Worm (Caenorhabditis elegans): ENCODE results near the gene Y56A3A.41.

The Y56A3A.41 gene

DNA sequence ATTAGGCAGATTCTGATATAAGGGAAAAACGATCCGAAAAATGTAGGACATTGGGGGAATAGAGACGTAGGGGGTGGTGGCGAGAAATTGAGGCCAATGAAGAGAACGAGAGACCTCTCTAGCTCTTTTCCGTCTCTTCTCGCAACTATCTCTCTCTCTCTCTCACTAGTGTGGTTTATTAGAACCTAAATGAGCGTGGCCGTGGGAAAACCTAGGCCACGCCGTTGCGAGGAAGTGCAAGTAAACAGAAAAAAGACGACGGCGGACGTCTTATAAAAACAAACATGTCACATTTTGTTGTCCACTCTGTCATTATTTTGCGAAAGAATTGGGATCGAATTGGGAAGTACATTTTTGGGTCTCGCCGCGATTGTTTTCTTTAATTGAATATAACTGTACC is 22.8 kb downstream of the Y56A3A.41 start (continued):
- no peak for TF ChIP-seq grh-1 (GFP tag; IDR thresholded peaks at IDR 0.05)
- peak; percentile 86 to 92 for TF ChIP-seq lsy-2 (tag; optimal IDR thresholded peaks at IDR 0.05)
- peak; percentile 94 for TF ChIP-seq lir-3 (tag; optimal IDR thresholded peaks at IDR 0.05; ENCODE audit: poor library complexity)
- peak; percentile 12 for TF ChIP-seq ceh-8 (GFP tag; optimal IDR thresholded peaks at IDR 0.05)
- peak; percentile 47 for TF ChIP-seq mef-2 (tag; optimal IDR thresholded peaks at IDR 0.05)
- peak; percentile 47 for TF ChIP-seq nhr-237 (tag; optimal IDR thresholded peaks at IDR 0.05)
- peak; percentile 86 for TF ChIP-seq pax-3 (tag; optimal IDR thresholded peaks at IDR 0.05)
- no peak for TF ChIP-seq nhr-84 (tag; optimal IDR thresholded peaks at IDR 0.05)
- TF ChIP-seq unc-98 (GFP tag; IDR thresholded peaks at IDR 0.05): peak; percentile 81
- peak; percentile 27 for TF ChIP-seq hpl-2 (GFP tag; optimal IDR thresholded peaks at IDR 0.05)
- TF ChIP-seq alr-1 (tag; optimal IDR thresholded peaks at IDR 0.05; ENCODE audit: borderline replicate concordance): no peak
- peak; percentile 64 for TF ChIP-seq egl-13 (tag; optimal IDR thresholded peaks at IDR 0.05)
- TF ChIP-seq ceh-90 (tag; optimal IDR thresholded peaks at IDR 0.05): peak; percentile 85
- TF ChIP-seq fkh-8 (tag; optimal IDR thresholded peaks at IDR 0.05): peak; percentile 94
- TF ChIP-seq nhr-12 (tag; optimal IDR thresholded peaks at IDR 0.05): no peak
- TF ChIP-seq unc-130 (tag; optimal IDR thresholded peaks at IDR 0.05): peak; percentile 78
- no peak for TF ChIP-seq Y116A8C.19 (tag; optimal IDR thresholded peaks at IDR 0.05; ENCODE audit: borderline replicate concordance)
- no peak for TF ChIP-seq efl-3 (GFP tag; optimal IDR thresholded peaks at IDR 0.05)
- peak; percentile 91 for TF ChIP-seq snu-23 (GFP tag; optimal IDR thresholded peaks at IDR 0.05)
- TF ChIP-seq blmp-1 (tag; optimal IDR thresholded peaks at IDR 0.05): peak; percentile 63
- peak; percentile 76 for TF ChIP-seq ztf-4 (tag; optimal IDR thresholded peaks at IDR 0.05)
- TF ChIP-seq skn-1 (tag; optimal IDR thresholded peaks at IDR 0.05): peak; percentile 82
- peak; percentile 87 for TF ChIP-seq lin-15B (tag; optimal IDR thresholded peaks at IDR 0.05)
- peak; percentile 47 for TF ChIP-seq lin-39 (tag; optimal IDR thresholded peaks at IDR 0.05)
- peak; percentile 49 for TF ChIP-seq fkh-10 (GFP tag; optimal IDR thresholded peaks at IDR 0.05)
- TF ChIP-seq jun-1 (tag; optimal IDR thresholded peaks at IDR 0.05): peak; percentile 57
- peak; percentile 14 for TF ChIP-seq zag-1 (tag; optimal IDR thresholded peaks at IDR 0.05)
- no peak for TF ChIP-seq unc-30 (tag; optimal IDR thresholded peaks at IDR 0.05)
- TF ChIP-seq ceh-63 (GFP tag; optimal IDR thresholded peaks at IDR 0.05): no peak
- peak; percentile 70 for TF ChIP-seq F16B12.6 (tag; optimal IDR thresholded peaks at IDR 0.05)
- TF ChIP-seq nhr-20 (tag; optimal IDR thresholded peaks at IDR 0.05): peak; percentile 86
- TF ChIP-seq isw-1 (GFP tag; IDR thresholded peaks at IDR 0.05): peak; percentile 79

DNA sequence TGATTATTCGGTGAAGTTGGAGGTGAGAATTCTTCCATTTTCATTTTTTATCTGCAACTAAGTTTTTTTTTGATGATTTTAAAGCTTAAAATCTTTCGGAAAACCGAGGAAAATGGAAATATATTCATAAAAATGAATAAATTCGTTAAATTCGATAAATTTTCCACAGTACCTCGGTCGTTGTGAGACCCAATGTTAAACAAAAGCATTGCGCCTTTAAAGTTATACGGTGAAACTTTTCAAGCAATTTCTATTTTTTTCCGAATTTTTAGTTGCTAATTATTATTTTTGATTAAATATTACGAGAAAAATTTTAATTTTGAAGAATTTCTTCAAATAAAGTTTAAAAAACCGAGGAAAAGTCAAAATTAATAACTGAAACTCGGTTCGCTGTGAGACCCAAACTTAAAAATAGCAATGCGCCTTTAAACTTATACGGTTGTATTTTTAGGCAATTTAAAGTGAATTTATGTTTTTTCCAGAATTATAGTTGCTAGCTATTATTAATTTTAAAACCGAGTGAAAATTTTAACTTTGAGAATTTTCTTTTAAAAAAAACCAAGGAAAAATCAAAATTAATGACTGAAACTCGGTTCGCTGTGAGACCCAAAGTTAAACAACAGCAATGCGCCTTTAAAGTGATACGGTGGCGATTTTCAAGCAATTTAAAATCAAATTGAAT is 23.5 kb downstream of the Y56A3A.41 start, which contains the start of gene taf-12:
Gene taf-12, minus strand, starts transcription at position 51 of the 682 bp plus-strand sequence.
- no peak for TF ChIP-seq hpl-2 (GFP tag; optimal IDR thresholded peaks at IDR 0.05)
- TF ChIP-seq isw-1 (GFP tag; IDR thresholded peaks at IDR 0.05): no peak
- no peak for TF ChIP-seq pag-3 (tag; optimal IDR thresholded peaks at IDR 0.05; ENCODE audit: borderline replicate concordance, insufficient read depth)
- no peak for TF ChIP-seq dpl-1 (GFP tag; optimal IDR thresholded peaks at IDR 0.05)
- TF ChIP-seq alr-1 (tag; optimal IDR thresholded peaks at IDR 0.05; ENCODE audit: borderline replicate concordance): no peak
- no peak for TF ChIP-seq mab-9 (GFP tag; IDR thresholded peaks at IDR 0.05)
- TF ChIP-seq vab-15 (tag; optimal IDR thresholded peaks at IDR 0.05): no peak
- TF ChIP-seq pqm-1 (tag; optimal IDR thresholded peaks at IDR 0.05): no peak
- no peak for TF ChIP-seq nhr-84 (tag; optimal IDR thresholded peaks at IDR 0.05)
- TF ChIP-seq hlh-4 (tag; optimal IDR thresholded peaks at IDR 0.05): no peak
- TF ChIP-seq ceh-63 (GFP tag; optimal IDR thresholded peaks at IDR 0.05): no peak
- no peak for TF ChIP-seq aha-1 (tag; optimal IDR thresholded peaks at IDR 0.05)
- TF ChIP-seq fkh-10 (GFP tag; optimal IDR thresholded peaks at IDR 0.05): no peak
- TF ChIP-seq mef-2 (tag; optimal IDR thresholded peaks at IDR 0.05): no peak
- no peak for TF ChIP-seq pax-3 (tag; optimal IDR thresholded peaks at IDR 0.05)
- TF ChIP-seq lin-14 (GFP tag; optimal IDR thresholded peaks at IDR 0.05): no peak
- TF ChIP-seq ama-1 (optimal IDR thresholded peaks at IDR 0.05): no peak
- TF ChIP-seq nhr-237 (tag; optimal IDR thresholded peaks at IDR 0.05): no peak
- no peak for TF ChIP-seq elt-3 (tag; optimal IDR thresholded peaks at IDR 0.05)
